Worm (Caenorhabditis elegans) whole organism, L2 larva: ENCODE data around the gene pola-1.

Experiments used
- C34F6.9 ChIP-seq: fragments of 150-350 bp; optimal IDR thresholded peaks from 2 replicates; lab custom pipeline; 2014; ENCODE audit warnings: missing biosample characterization, missing genetic modification characterization
- F13H6.1 ChIP-seq: sonication (generic microtip); optimal IDR thresholded peaks from 2 replicates; lab custom pipeline; 2016; ENCODE audit warnings: missing genetic modification characterization, missing compliant biosample characterization
- R02D3.7 ChIP-seq: fragments of 150-350 bp; optimal IDR thresholded peaks from 2 replicates; lab custom pipeline; 2014; ENCODE audit warnings: missing biosample characterization, missing genetic modification characterization
- Y55F3AM.14 ChIP-seq: fragments of 200-800 bp; sonication (Bioruptor generic); optimal IDR thresholded peaks from 2 replicates; lab custom pipeline; 2018; ENCODE audit warnings: mild to moderate bottlenecking, missing genetic modification characterization, missing compliant biosample characterization
- ZK546.5 ChIP-seq: sonication (generic microtip); optimal IDR thresholded peaks from 2 replicates; lab custom pipeline; 2017; ENCODE audit warnings: missing biosample characterization, missing genetic modification characterization
- aly-2 ChIP-seq: fragments of 150-350 bp; optimal IDR thresholded peaks from 2 replicates; lab custom pipeline; 2014; ENCODE audit warnings: missing biosample characterization, missing genetic modification characterization
- ama-1 ChIP-seq: fragments of 150-350 bp; optimal IDR thresholded peaks from 2 replicates; lab custom pipeline; 2018; ENCODE audit warnings: inconsistent platforms
- blmp-1 ChIP-seq: sonication (generic microtip); optimal IDR thresholded peaks from 2 replicates; lab custom pipeline; 2017; ENCODE audit warnings: missing genetic modification characterization, mild to moderate bottlenecking, missing compliant biosample characterization, antibody characterized with exemption, moderate library complexity; ENCODE audit not compliant: insufficient read depth
- ceh-82 ChIP-seq: fragments of 150-350 bp; optimal IDR thresholded peaks from 2 replicates; lab custom pipeline; 2014; ENCODE audit warnings: missing biosample characterization, missing genetic modification characterization
- crh-2 ChIP-seq: sonication (generic microtip); optimal IDR thresholded peaks from 2 replicates; lab custom pipeline; 2017; ENCODE audit warnings: missing biosample characterization, missing genetic modification characterization
- elt-3 ChIP-seq: sonication (generic microtip); optimal IDR thresholded peaks from 2 replicates; lab custom pipeline; 2017; ENCODE audit warnings: missing biosample characterization, missing genetic modification characterization
- fos-1 ChIP-seq: fragments of 150-350 bp; optimal IDR thresholded peaks from 2 replicates; lab custom pipeline; 2014; ENCODE audit warnings: missing biosample characterization, missing genetic modification characterization
- gmeb-1 ChIP-seq: fragments of 150-350 bp; optimal IDR thresholded peaks from 2 replicates; lab custom pipeline; 2014; ENCODE audit warnings: missing biosample characterization, missing genetic modification characterization
- lin-11 ChIP-seq: fragments of 150-350 bp; sonication (generic microtip); optimal IDR thresholded peaks from 2 replicates; lab custom pipeline; 2014; ENCODE audit warnings: missing biosample characterization, missing genetic modification characterization, inconsistent platforms, mixed read lengths
- lin-13 ChIP-seq: fragments of 150-350 bp; optimal IDR thresholded peaks from 2 replicates; lab custom pipeline; 2014; ENCODE audit warnings: missing biosample characterization, missing genetic modification reagents, missing genetic modification characterization
- lin-39 ChIP-seq: fragments of 150-350 bp; optimal IDR thresholded peaks from 2 replicates; lab custom pipeline; 2014; ENCODE audit warnings: missing biosample characterization, missing genetic modification reagents, missing genetic modification characterization
- lsy-2 ChIP-seq, 2 experiments: fragments of 150-350 bp in 1 of 2; sonication (generic microtip) in 1 of 2; optimal IDR thresholded peaks; 2 replicates each; lab custom pipeline; 2014 to 2017; ENCODE audit warnings: missing biosample characterization in 2 of 2, missing genetic modification characterization in 2 of 2
- mab-5 ChIP-seq: fragments of 150-350 bp; optimal IDR thresholded peaks from 2 replicates; lab custom pipeline; 2014; ENCODE audit warnings: missing biosample characterization, missing genetic modification characterization
- mbf-1 ChIP-seq: sonication (generic microtip); optimal IDR thresholded peaks from 2 replicates; lab custom pipeline; 2017; ENCODE audit warnings: missing biosample characterization, missing genetic modification characterization
- nhr-12 ChIP-seq: fragments of 150-350 bp; optimal IDR thresholded peaks from 2 replicates; lab custom pipeline; 2014; ENCODE audit warnings: missing biosample characterization, missing genetic modification characterization
- nhr-129 ChIP-seq: fragments of 150-350 bp; optimal IDR thresholded peaks from 2 replicates; lab custom pipeline; 2014; ENCODE audit warnings: missing biosample characterization, missing genetic modification characterization
- nhr-23 ChIP-seq: fragments of 150-350 bp; optimal IDR thresholded peaks from 2 replicates; lab custom pipeline; 2014; ENCODE audit warnings: missing biosample characterization, missing genetic modification reagents, missing genetic modification characterization
- nhr-237 ChIP-seq: fragments of 150-350 bp; optimal IDR thresholded peaks from 2 replicates; lab custom pipeline; 2014; ENCODE audit warnings: missing biosample characterization, missing genetic modification characterization
- nhr-25 ChIP-seq: fragments of 150-350 bp; sonication (generic microtip); optimal IDR thresholded peaks from 3 replicates; lab custom pipeline; 2014; ENCODE audit warnings: missing biosample characterization, missing genetic modification characterization
- nhr-77 ChIP-seq: fragments of 150-350 bp; optimal IDR thresholded peaks from 2 replicates; lab custom pipeline; 2014; ENCODE audit warnings: missing biosample characterization, missing genetic modification characterization
- sem-4 ChIP-seq: fragments of 150-350 bp; optimal IDR thresholded peaks from 2 replicates; lab custom pipeline; 2014; ENCODE audit warnings: missing biosample characterization, missing genetic modification reagents, missing genetic modification characterization
- sma-3 ChIP-seq: sonication (generic microtip); optimal IDR thresholded peaks from 2 replicates; lab custom pipeline; 2016; ENCODE audit warnings: missing genetic modification reagents, missing genetic modification characterization, missing compliant biosample characterization
- sma-9 ChIP-seq, 2 experiments: fragments of 150-350 bp in 1 of 2; sonication (generic microtip) in 1 of 2; optimal IDR thresholded peaks; 2 replicates each; lab custom pipeline; 2014 to 2016; ENCODE audit warnings: missing genetic modification characterization in 2 of 2, mild to moderate bottlenecking in 1 of 2, missing biosample characterization in 1 of 2, missing compliant biosample characterization in 1 of 2, missing genetic modification reagents in 1 of 2, moderate library complexity in 1 of 2
- unc-39 ChIP-seq: fragments of 150-350 bp; optimal IDR thresholded peaks from 2 replicates; lab custom pipeline; 2014; ENCODE audit warnings: missing biosample characterization, missing genetic modification characterization
- unc-55 ChIP-seq: fragments of 150-350 bp; sonication (generic microtip); optimal IDR thresholded peaks from 3 replicates; lab custom pipeline; 2014; ENCODE audit warnings: missing biosample characterization, missing genetic modification reagents, missing genetic modification characterization
- unc-62 ChIP-seq: fragments of 150-350 bp; optimal IDR thresholded peaks from 2 replicates; lab custom pipeline; 2014; ENCODE audit warnings: missing biosample characterization, missing genetic modification reagents, missing genetic modification characterization
- zag-1 ChIP-seq: fragments of 150-350 bp; optimal IDR thresholded peaks from 2 replicates; lab custom pipeline; 2014; ENCODE audit warnings: missing biosample characterization, missing genetic modification characterization
- ztf-1 ChIP-seq: fragments of 200-800 bp; sonication (Bioruptor generic); conservative IDR thresholded peaks from 2 replicates; pipeline ENCODE4 v1.3.6; 2022; ENCODE audit warnings: missing genetic modification characterization, missing compliant biosample characterization
- ztf-11 ChIP-seq: sonication (generic microtip); optimal IDR thresholded peaks from 2 replicates; lab custom pipeline; 2017; ENCODE audit warnings: missing biosample characterization, missing genetic modification characterization
- ztf-4 ChIP-seq: fragments of 150-350 bp; optimal IDR thresholded peaks from 2 replicates; lab custom pipeline; 2014; ENCODE audit warnings: missing biosample characterization, missing genetic modification characterization

Gene pola-1

ce11 chrIII:11110756-11111155 lies 31.5 kb upstream of the pola-1 start (continued):
- TF ChIP-seq mab-5 (peak; percentile 11), blmp-1 (tag; lab: Kevin White, UChicago) (no peak), sma-3 (GFP tag; lab: Kevin White, UChicago) (peak; percentile 82), ama-1 (lab: Kevin White, UChicago) (no peak), crh-2 (tag; lab: Kevin White, UChicago) (peak; percentile 14), ZK546.5 (no peak), ztf-1 (no peak), sma-9 (GFP tag; optimal IDR thresholded peaks at IDR 0.05; lab: Kevin White, UChicago) (no peak), sma-9 (tag; optimal IDR thresholded peaks at IDR 0.05; lab: Kevin White, UChicago) (no peak), lin-39 (tag; lab: Kevin White, UChicago) (no peak), nhr-12 (tag; lab: Kevin White, UChicago) (no peak), aly-2 (tag; lab: Kevin White, UChicago) (no peak), lin-11 (tag; lab: Kevin White, UChicago) (peak; percentile 8), unc-62 (GFP tag; lab: Kevin White, UChicago) (no peak), Y55F3AM.14 (no peak), mbf-1 (no peak), C34F6.9 (tag; lab: Kevin White, UChicago) (peak; percentile 20), nhr-25 (tag; lab: Kevin White, UChicago) (peak; percentile 61), unc-55 (GFP tag; lab: Kevin White, UChicago) (peak; percentile 69), ztf-11 (tag; lab: Kevin White, UChicago) (no peak), nhr-237 (no peak), lin-13 (GFP tag; lab: Kevin White, UChicago) (peak; percentile 75)

ce11 chrIII:11112718-11113117 lies 29.5 kb upstream of the pola-1 start:
- TF ChIP-seq mbf-1 (no peak), unc-39 (no peak), nhr-23 (tag; lab: Kevin White, UChicago) (no peak), nhr-129 (tag; lab: Kevin White, UChicago) (peak; percentile 3), lsy-2 (tag; optimal IDR thresholded peaks at IDR 0.05; lab: Kevin White, UChicago) (peak in 1 of 2 experiments; percentile 30), gmeb-1 (tag; lab: Kevin White, UChicago) (peak; percentile 50), C34F6.9 (tag; lab: Kevin White, UChicago) (peak; percentile 9), elt-3 (tag; lab: Kevin White, UChicago) (no peak), nhr-77 (tag; lab: Kevin White, UChicago) (no peak), unc-62 (GFP tag; lab: Kevin White, UChicago) (no peak), lin-11 (tag; lab: Kevin White, UChicago) (no peak), sma-3 (GFP tag; lab: Kevin White, UChicago) (peak; percentile 37), R02D3.7 (tag; lab: Kevin White, UChicago) (no peak), F13H6.1 (tag; lab: Kevin White, UChicago) (peak; percentile 32), unc-55 (GFP tag; lab: Kevin White, UChicago) (peak; percentile 43), sem-4 (no peak), ztf-4 (tag; lab: Kevin White, UChicago) (no peak), fos-1 (tag; lab: Kevin White, UChicago) (peak; percentile 17), zag-1 (tag; lab: Kevin White, UChicago) (no peak)
- TF ChIP-seq, all 48 proteins: peak for 8

ce11 chrIII:11113845-11114244 lies 28.4 kb upstream of the pola-1 start:
- TF ChIP-seq nhr-23 (tag; lab: Kevin White, UChicago), result no peak

- TF ChIP-seq gmeb-1 (tag; lab: Kevin White, UChicago) (no peak), nhr-12 (tag; lab: Kevin White, UChicago) (no peak), ceh-82 (tag; lab: Kevin White, UChicago) (no peak), unc-55 (GFP tag; lab: Kevin White, UChicago) (no peak)
Observed at ce11 chrIII:11115956-11116355, 26.3 kb upstream of the pola-1 start.
